Fruit fly (Drosophila melanogaster) whole organism, adult: ENCODE results near the gene CG42557.

Experiments used
- CG12768 ChIP-seq: fragments of 200-800 bp; sonication (Bioruptor generic); optimal IDR thresholded peaks from 2 replicates; lab custom pipeline; 2017; ENCODE audit warnings: missing biosample characterization, missing genetic modification characterization, mild to moderate bottlenecking, moderate library complexity, missing genetic modification reagents
- CG14711 ChIP-seq: fragments of 200-800 bp; sonication (Bioruptor generic); optimal IDR thresholded peaks from 2 replicates; lab custom pipeline; 2018; ENCODE audit warnings: missing biosample characterization, mild to moderate bottlenecking, missing genetic modification characterization, moderate library complexity
- CG33017 ChIP-seq: fragments of 200-800 bp; sonication (Bioruptor generic); optimal IDR thresholded peaks from 2 replicates; lab custom pipeline; 2018; ENCODE audit warnings: missing biosample characterization, mild to moderate bottlenecking, missing genetic modification characterization, moderate library complexity
- CG5204 ChIP-seq: fragments of 200-800 bp; sonication (Bioruptor generic); optimal IDR thresholded peaks from 2 replicates; lab custom pipeline; 2016; ENCODE audit warnings: missing biosample characterization, missing genetic modification characterization
- CG7045 ChIP-seq: fragments of 200-800 bp; sonication (Bioruptor generic); optimal IDR thresholded peaks from 2 replicates; lab custom pipeline; 2017; ENCODE audit warnings: missing biosample characterization, mild to moderate bottlenecking, missing genetic modification characterization
- Clk ChIP-seq: fragments of 200-800 bp; sonication (Bioruptor generic); optimal IDR thresholded peaks from 2 replicates; lab custom pipeline; 2017; ENCODE audit warnings: missing biosample characterization, missing genetic modification characterization
- Crg-1 ChIP-seq: fragments of 200-800 bp; sonication (Bioruptor generic); optimal IDR thresholded peaks from 2 replicates; lab custom pipeline; 2016; ENCODE audit warnings: missing biosample characterization, missing genetic modification characterization
- cnc ChIP-seq, 2 experiments: fragments of >200 bp; optimal IDR thresholded peaks; 2 replicates each; lab custom pipeline; 2017
- ovo ChIP-seq: fragments of 200-800 bp; sonication (Bioruptor generic); optimal IDR thresholded peaks from 2 replicates; lab custom pipeline; 2016; ENCODE audit warnings: missing biosample characterization, missing genetic modification characterization
- tj ChIP-seq: fragments of 200-800 bp; sonication (Bioruptor generic); optimal IDR thresholded peaks from 3 replicates; lab custom pipeline; 2017; ENCODE audit warnings: missing biosample characterization, mild to moderate bottlenecking, missing genetic modification characterization, moderate library complexity

- TF ChIP-seq cnc (optimal IDR thresholded peaks at IDR 0.05; lab: Kevin White, UChicago) = no peak
- no peak for TF ChIP-seq Crg-1 (GFP tag; lab: Kevin White, UChicago)
- TF ChIP-seq CG7045 = no peak
- no peak for TF ChIP-seq CG33017 (tag; lab: Kevin White, UChicago)
- no peak for TF ChIP-seq CG5204
- TF ChIP-seq ovo (GFP tag; lab: Kevin White, UChicago) = no peak
- no peak for TF ChIP-seq CG12768 (GFP tag; lab: Kevin White, UChicago)
- no peak for TF ChIP-seq tj
- TF ChIP-seq CG14711 (tag; lab: Kevin White, UChicago) = no peak
- no peak for TF ChIP-seq Clk (GFP tag; lab: Kevin White, UChicago)
These were observed 40.1 kb upstream of the CG42557 start for dm6 chr3R:29893030-29893429.
